Worm (Caenorhabditis elegans) whole organism, L2 larva: ENCODE data around the gene josd-1.

Experiments used
- R02D3.7 ChIP-seq: fragments of 150-350 bp; optimal IDR thresholded peaks from 2 replicates; lab custom pipeline; 2014; ENCODE audit warnings: missing biosample characterization, missing genetic modification characterization
- egl-27 ChIP-seq: sonication (generic microtip); optimal IDR thresholded peaks from 3 replicates; lab custom pipeline; 2017; ENCODE audit warnings: missing biosample characterization, missing genetic modification reagents, missing genetic modification characterization
- fos-1 ChIP-seq: fragments of 150-350 bp; optimal IDR thresholded peaks from 2 replicates; lab custom pipeline; 2014; ENCODE audit warnings: missing biosample characterization, missing genetic modification characterization
- lin-11 ChIP-seq: fragments of 150-350 bp; sonication (generic microtip); optimal IDR thresholded peaks from 2 replicates; lab custom pipeline; 2014; ENCODE audit warnings: missing biosample characterization, missing genetic modification characterization, inconsistent platforms, mixed read lengths
- lin-13 ChIP-seq: fragments of 150-350 bp; optimal IDR thresholded peaks from 2 replicates; lab custom pipeline; 2014; ENCODE audit warnings: missing biosample characterization, missing genetic modification reagents, missing genetic modification characterization
- nhr-237 ChIP-seq: fragments of 150-350 bp; optimal IDR thresholded peaks from 2 replicates; lab custom pipeline; 2014; ENCODE audit warnings: missing biosample characterization, missing genetic modification characterization
- skn-1 ChIP-seq: sonication (generic microtip); optimal IDR thresholded peaks from 2 replicates; lab custom pipeline; 2017; ENCODE audit warnings: missing biosample characterization, missing genetic modification characterization
- unc-39 ChIP-seq: fragments of 150-350 bp; optimal IDR thresholded peaks from 2 replicates; lab custom pipeline; 2014; ENCODE audit warnings: missing biosample characterization, missing genetic modification characterization
- zag-1 ChIP-seq: fragments of 150-350 bp; optimal IDR thresholded peaks from 2 replicates; lab custom pipeline; 2014; ENCODE audit warnings: missing biosample characterization, missing genetic modification characterization

DNA sequence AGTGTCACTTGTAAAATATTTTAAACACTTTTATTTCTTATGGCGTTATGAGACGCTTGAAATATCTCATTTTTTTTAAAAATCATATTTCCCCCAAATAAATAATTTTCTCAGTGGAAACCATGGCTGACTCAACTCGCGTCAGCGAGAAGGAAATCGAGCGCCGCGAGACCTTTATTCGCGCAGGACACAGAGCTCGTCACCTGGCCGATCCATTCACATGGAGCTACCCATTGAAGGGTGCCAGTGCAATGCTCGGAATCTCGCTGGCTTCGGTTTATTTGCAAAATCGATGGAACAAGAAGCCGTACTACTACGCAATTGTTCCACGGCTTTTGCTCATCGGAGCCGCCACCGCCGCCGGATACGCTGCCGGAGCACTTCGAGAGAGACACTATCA, 49.7 kb upstream of the josd-1 start, which contains the start of gene nduc-2:
- TF ChIP-seq nhr-237 (tag; lab: Kevin White, UChicago), result no peak
- TF ChIP-seq lin-13 (GFP tag; lab: Kevin White, UChicago), result no peak
- TF ChIP-seq fos-1, result no peak
- TF ChIP-seq egl-27, result no peak
- no peak for TF ChIP-seq lin-11 (tag; lab: Kevin White, UChicago)
- no peak for TF ChIP-seq skn-1 (tag; lab: Kevin White, UChicago)
- no peak for TF ChIP-seq zag-1 (tag; lab: Kevin White, UChicago)
- no peak for TF ChIP-seq unc-39 (tag; lab: Kevin White, UChicago)
- TF ChIP-seq R02D3.7 (tag; lab: Kevin White, UChicago), result no peak
